Worm (Caenorhabditis elegans) whole organism, midembryonic: Measurements from ENCODE around the gene F46C5.10.

Experiments
- T22C8.4 ChIP-seq: fragments of 200-800 bp; sonication (Bioruptor generic); IDR thresholded peaks from 2 replicates; pipeline ENCODE4 v1.3.6; 2022; ENCODE audit warnings: missing genetic modification characterization, missing compliant biosample characterization
- cog-1 ChIP-seq: sonication (generic microtip); optimal IDR thresholded peaks from 2 replicates; lab custom pipeline; 2016; ENCODE audit warnings: missing genetic modification characterization, missing compliant biosample characterization
- flt-1 ChIP-seq: fragments of 200-800 bp; sonication (Bioruptor generic); IDR thresholded peaks from 2 replicates; pipeline ENCODE4 v1.3.6; 2022; ENCODE audit warnings: missing genetic modification characterization, missing compliant biosample characterization
- klf-2 ChIP-seq: fragments of 200-800 bp; sonication (Bioruptor generic); conservative IDR thresholded peaks from 2 replicates; pipeline ENCODE4 v1.3.6; 2022; ENCODE audit warnings: missing genetic modification reagents, missing genetic modification characterization, missing compliant biosample characterization
- med-1 ChIP-seq: sonication (generic microtip); optimal IDR thresholded peaks from 2 replicates; lab custom pipeline; 2017; ENCODE audit warnings: missing genetic modification characterization, mild to moderate bottlenecking, missing compliant biosample characterization, antibody characterized with exemption, missing genetic modification reagents; ENCODE audit not compliant: insufficient read depth
- ref-1 ChIP-seq: fragments of 200-800 bp; sonication (Bioruptor generic); conservative IDR thresholded peaks from 2 replicates; pipeline ENCODE4 v1.3.6; 2022; ENCODE audit warnings: missing genetic modification reagents, missing genetic modification characterization, missing compliant biosample characterization
- tab-1 ChIP-seq: fragments of 200-800 bp; sonication (Bioruptor generic); IDR thresholded peaks from 2 replicates; pipeline ENCODE4 v1.3.6; 2022; ENCODE audit warnings: missing genetic modification characterization, missing compliant biosample characterization
- ztf-23 ChIP-seq: fragments of 200-800 bp; sonication (Bioruptor generic); IDR thresholded peaks from 2 replicates; pipeline ENCODE4 v1.3.6; 2022; ENCODE audit warnings: missing genetic modification reagents, missing genetic modification characterization, missing compliant biosample characterization
- ztf-29 ChIP-seq: fragments of 200-800 bp; sonication (Bioruptor generic); IDR thresholded peaks from 2 replicates; pipeline ENCODE4 v1.3.6; 2022; ENCODE audit warnings: missing genetic modification reagents, missing genetic modification characterization, missing compliant biosample characterization

F46C5.10 gene

DNA sequence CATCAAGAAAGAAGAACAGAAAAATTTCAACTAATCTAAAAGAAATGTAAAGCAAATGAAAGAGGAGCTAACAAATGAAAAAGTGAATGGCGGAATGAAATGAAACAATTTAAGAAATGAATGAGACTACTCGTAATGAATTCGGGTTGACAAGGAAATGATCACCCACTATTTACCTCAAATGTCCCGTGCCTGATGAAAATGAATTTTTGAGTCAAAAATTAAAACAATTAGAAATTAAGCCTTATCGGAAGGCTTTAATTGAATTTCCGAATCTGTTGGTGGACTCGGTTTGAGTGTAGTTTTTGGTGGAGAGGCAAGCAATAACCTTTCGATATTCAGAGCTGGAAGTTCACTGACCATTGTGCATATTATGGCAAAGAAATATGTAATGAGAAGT, 30.2 kb upstream of the F46C5.10 start:
- TF ChIP-seq klf-2 (GFP tag; lab: Robert Waterston, UW) (no peak), ref-1 (GFP tag; lab: Robert Waterston, UW) (no peak), ztf-29 (no peak)

ce11 chrII:8845932-8846331, 27.1 kb upstream of the F46C5.10 start:
- no peak for TF ChIP-seq flt-1 (GFP tag; lab: Robert Waterston, UW)
- no peak for TF ChIP-seq klf-2 (GFP tag; lab: Robert Waterston, UW)
- no peak for TF ChIP-seq ref-1 (GFP tag; lab: Robert Waterston, UW)
- TF ChIP-seq ztf-29, result no peak
- no peak for TF ChIP-seq cog-1 (tag; lab: Kevin White, UChicago)
- no peak for TF ChIP-seq ztf-23
- TF ChIP-seq T22C8.4 (GFP tag; lab: Robert Waterston, UW), result no peak
- TF ChIP-seq tab-1, result no peak

ce11 chrII:8845298-8845697, 26.5 kb upstream of the F46C5.10 start, which contains the start of gene agxt-1:
Gene agxt-1 (plus strand): TSS chrII:8845598.
- TF ChIP-seq tab-1, result no peak
- TF ChIP-seq T22C8.4 (GFP tag; lab: Robert Waterston, UW), result no peak
- no peak for TF ChIP-seq ref-1 (GFP tag; lab: Robert Waterston, UW)
- TF ChIP-seq med-1 (GFP tag; lab: Kevin White, UChicago), result no peak
- TF ChIP-seq ztf-29, result no peak
- TF ChIP-seq flt-1 (GFP tag; lab: Robert Waterston, UW), result no peak
- TF ChIP-seq klf-2 (GFP tag; lab: Robert Waterston, UW), result no peak
- no peak for TF ChIP-seq cog-1 (tag; lab: Kevin White, UChicago)
- no peak for TF ChIP-seq ztf-23

DNA sequence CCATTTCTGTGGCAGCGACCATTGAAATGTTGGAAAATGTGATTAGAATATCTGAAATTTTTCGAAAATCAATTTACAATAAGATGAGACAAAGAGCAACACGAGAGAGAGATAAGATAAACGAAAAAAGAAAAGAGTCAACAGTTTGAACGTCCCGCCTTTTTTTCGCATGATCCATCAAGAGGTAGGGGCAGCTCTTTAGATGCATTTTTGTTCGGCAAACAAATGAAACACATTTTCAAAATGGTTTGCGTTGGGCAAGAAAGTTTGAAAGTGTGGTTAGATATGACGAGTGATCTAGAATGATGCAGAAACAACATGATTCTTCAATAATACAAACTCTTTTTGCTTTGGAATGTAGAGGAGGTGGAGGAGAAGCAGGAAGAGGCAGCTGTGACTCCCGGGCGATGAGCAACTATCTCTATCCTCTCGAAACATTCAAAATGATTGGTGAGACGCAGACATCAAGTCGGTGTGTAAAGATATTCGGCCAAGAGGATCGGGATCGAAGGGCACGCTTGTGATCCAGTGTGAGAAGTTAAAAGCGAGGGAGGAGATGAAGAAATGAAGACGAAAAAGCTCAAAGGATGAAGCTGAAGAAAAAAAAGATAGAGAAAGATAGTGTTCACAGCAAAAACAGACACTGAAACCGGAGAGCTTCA, 25.8 kb upstream of the F46C5.10 start, which contains the start of gene F46C5.6:
F46C5.6 (minus strand) TSS at position 51 of the 662 bp plus-strand sequence.
- TF ChIP-seq cog-1 (tag; lab: Kevin White, UChicago), result no peak
- no peak for TF ChIP-seq med-1 (GFP tag; lab: Kevin White, UChicago)
- TF ChIP-seq klf-2 (GFP tag; lab: Robert Waterston, UW), result no peak
- no peak for TF ChIP-seq ztf-29
- no peak for TF ChIP-seq tab-1
- TF ChIP-seq flt-1 (GFP tag; lab: Robert Waterston, UW), result no peak
- TF ChIP-seq T22C8.4 (GFP tag; lab: Robert Waterston, UW), result no peak
- no peak for TF ChIP-seq ref-1 (GFP tag; lab: Robert Waterston, UW)
- no peak for TF ChIP-seq ztf-23

ce11 chrII:8839025-8839424, 20.2 kb upstream of the F46C5.10 start, which contains the start of gene F46C5.7:
Gene F46C5.7 (plus strand): TSS chrII:8839325.
- TF ChIP-seq ref-1 (GFP tag; lab: Robert Waterston, UW) (no peak), ztf-23 (no peak), ztf-29 (no peak), med-1 (GFP tag; lab: Kevin White, UChicago) (no peak), cog-1 (tag; lab: Kevin White, UChicago) (no peak), tab-1 (no peak), T22C8.4 (GFP tag; lab: Robert Waterston, UW) (no peak)

- TF ChIP-seq med-1 (GFP tag; lab: Kevin White, UChicago) (no peak), ztf-23 (no peak), flt-1 (GFP tag; lab: Robert Waterston, UW) (no peak), ztf-29 (no peak), cog-1 (tag; lab: Kevin White, UChicago) (no peak), tab-1 (no peak), T22C8.4 (GFP tag; lab: Robert Waterston, UW) (no peak), klf-2 (GFP tag; lab: Robert Waterston, UW) (no peak), ref-1 (GFP tag; lab: Robert Waterston, UW) (no peak)
Observed at ce11 chrII:8835857-8836256, 17.0 kb upstream of the F46C5.10 start, which contains the start of gene F46C5.4. Gene F46C5.4 (plus strand): TSS chrII:8836078.

DNA sequence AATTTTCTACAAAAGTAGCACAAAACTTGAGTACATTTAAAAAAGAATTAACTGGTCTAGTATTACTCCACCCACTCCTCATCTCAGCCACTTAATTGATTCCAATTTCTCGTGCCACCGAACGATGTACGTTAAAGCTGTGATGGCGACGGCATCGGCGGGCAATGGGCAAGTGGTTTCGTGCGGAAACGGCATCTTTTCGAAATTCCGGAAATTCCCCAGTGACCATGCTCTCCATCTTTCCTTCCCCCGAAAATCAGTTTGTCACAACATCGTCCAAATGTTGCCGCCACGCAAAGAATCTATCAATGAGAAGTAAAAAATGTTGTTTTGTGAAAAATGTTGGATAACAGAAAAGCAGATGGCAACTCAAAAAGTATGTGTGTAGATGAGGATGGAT, 14.1 kb upstream of the F46C5.10 start:
- TF ChIP-seq klf-2 (GFP tag; lab: Robert Waterston, UW) (no peak), med-1 (GFP tag; lab: Kevin White, UChicago) (no peak), tab-1 (no peak)

DNA sequence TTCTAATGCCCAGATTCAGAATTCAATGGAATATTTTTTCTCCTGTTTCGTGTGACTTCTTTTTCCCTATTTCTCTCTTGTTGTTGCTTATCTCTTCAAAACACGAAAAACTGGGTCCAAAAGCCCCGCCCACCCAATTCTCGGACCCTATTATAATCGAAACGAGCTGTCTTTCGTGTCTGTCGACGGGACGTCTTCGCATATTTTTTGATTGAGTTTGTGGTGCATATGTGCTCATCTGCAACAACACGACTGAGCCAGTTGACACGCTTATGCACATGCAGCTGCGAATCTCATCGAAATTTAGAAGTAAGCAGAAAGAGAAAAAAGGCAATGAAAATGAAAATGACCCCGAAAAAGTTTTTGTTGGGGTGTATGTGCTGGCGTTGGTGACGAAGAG, 12.1 kb upstream of the F46C5.10 start:
- TF ChIP-seq T22C8.4 (GFP tag; lab: Robert Waterston, UW) (no peak), klf-2 (GFP tag; lab: Robert Waterston, UW) (no peak)

ce11 chrII:8829189-8829588, 10.4 kb upstream of the F46C5.10 start, which contains the start of gene F46C5.2:
Gene F46C5.2 (minus strand): TSS chrII:8829289.
- TF ChIP-seq T22C8.4 (GFP tag; lab: Robert Waterston, UW) (no peak), flt-1 (GFP tag; lab: Robert Waterston, UW) (no peak), klf-2 (GFP tag; lab: Robert Waterston, UW) (no peak), ztf-29 (no peak)

ce11 chrII:8825769-8826168, 6.9 kb upstream of the F46C5.10 start, which contains the start of gene nas-25:
Gene nas-25 (plus strand): TSS chrII:8826069.
- TF ChIP-seq flt-1 (GFP tag; lab: Robert Waterston, UW) (no peak), ztf-23 (no peak), med-1 (GFP tag; lab: Kevin White, UChicago) (no peak), tab-1 (no peak), klf-2 (GFP tag; lab: Robert Waterston, UW) (no peak), cog-1 (tag; lab: Kevin White, UChicago) (no peak), ref-1 (GFP tag; lab: Robert Waterston, UW) (no peak), ztf-29 (no peak), T22C8.4 (GFP tag; lab: Robert Waterston, UW) (no peak)
